Fruit fly (Drosophila melanogaster) whole organism, prepupa: Measurements from ENCODE around the gene CG8006.

ENCODE experiments used
- Blimp-1 ChIP-seq: fragments of 200-800 bp; sonication (Bioruptor generic); optimal IDR thresholded peaks from 3 replicates; lab custom pipeline; 2017; ENCODE audit warnings: missing biosample characterization, missing genetic modification characterization, mild to moderate bottlenecking, moderate library complexity, missing genetic modification reagents
- CG11294 ChIP-seq: fragments of 200-800 bp; sonication (Bioruptor generic); IDR thresholded peaks from 2 replicates; pipeline ENCODE4 v1.3.6; 2022; ENCODE audit warnings: missing biosample characterization, missing genetic modification characterization
- CG11762 ChIP-seq: fragments of 200-800 bp; sonication (Bioruptor generic); optimal IDR thresholded peaks from 3 replicates; lab custom pipeline; 2016; ENCODE audit warnings: missing biosample characterization, missing genetic modification characterization; ENCODE audit not compliant: insufficient read depth
- CG11902 ChIP-seq: fragments of 200-800 bp; sonication (Bioruptor generic); optimal IDR thresholded peaks from 3 replicates; lab custom pipeline; 2016; ENCODE audit warnings: missing biosample characterization, missing genetic modification characterization
- CG16779 ChIP-seq: fragments of 200-800 bp; sonication (Bioruptor generic); optimal IDR thresholded peaks from 3 replicates; lab custom pipeline; 2017; ENCODE audit warnings: missing biosample characterization, mild to moderate bottlenecking, missing genetic modification characterization
- CG3032 ChIP-seq: fragments of 200-800 bp; optimal IDR thresholded peaks from 2 replicates; lab custom pipeline; 2019; ENCODE audit warnings: missing biosample characterization, mild to moderate bottlenecking, missing genetic modification characterization, moderate library complexity
- CG31627 ChIP-seq: fragments of 200-800 bp; sonication (Bioruptor generic); optimal IDR thresholded peaks from 3 replicates; lab custom pipeline; 2016; ENCODE audit warnings: missing biosample characterization, missing genetic modification characterization
- CG32006 ChIP-seq: fragments of 200-800 bp; sonication (Bioruptor generic); optimal IDR thresholded peaks from 3 replicates; lab custom pipeline; 2017; ENCODE audit warnings: missing biosample characterization, mild to moderate bottlenecking, missing genetic modification characterization
- CG3919 ChIP-seq: fragments of 200-800 bp; sonication (Bioruptor generic); optimal IDR thresholded peaks from 3 replicates; lab custom pipeline; 2016; ENCODE audit warnings: missing biosample characterization, missing genetic modification characterization
- CG6163 ChIP-seq: fragments of 200-800 bp; sonication (Bioruptor generic); IDR thresholded peaks from 3 replicates; pipeline ENCODE4 v1.3.6; 2022; ENCODE audit warnings: missing biosample characterization, missing genetic modification characterization
- CG6792 ChIP-seq: fragments of 200-800 bp; sonication (Bioruptor generic); optimal IDR thresholded peaks from 3 replicates; lab custom pipeline; 2016; ENCODE audit warnings: missing biosample characterization, missing genetic modification characterization
- CG6808 ChIP-seq: fragments of 200-800 bp; sonication (Bioruptor generic); optimal IDR thresholded peaks from 3 replicates; lab custom pipeline; 2017; ENCODE audit warnings: missing biosample characterization, missing genetic modification characterization, mild to moderate bottlenecking, moderate library complexity, missing genetic modification reagents
- CG6854 ChIP-seq: fragments of 200-800 bp; sonication (Bioruptor generic); optimal IDR thresholded peaks from 2 replicates; lab custom pipeline; 2017; ENCODE audit warnings: missing biosample characterization, mild to moderate bottlenecking, missing genetic modification characterization
- CG7368 ChIP-seq: fragments of 200-800 bp; sonication (Bioruptor generic); optimal IDR thresholded peaks from 3 replicates; lab custom pipeline; 2016; ENCODE audit warnings: missing biosample characterization, missing genetic modification characterization
- CG8119 ChIP-seq: fragments of 200-800 bp; sonication (Bioruptor generic); IDR thresholded peaks from 3 replicates; pipeline ENCODE4 v1.3.6; 2022; ENCODE audit warnings: missing biosample characterization, missing genetic modification characterization
- CG8319 ChIP-seq: fragments of 200-800 bp; sonication (Bioruptor generic); optimal IDR thresholded peaks from 3 replicates; lab custom pipeline; 2016; ENCODE audit warnings: missing biosample characterization, missing genetic modification characterization
- CG8632 ChIP-seq: fragments of 200-800 bp; sonication (Bioruptor generic); optimal IDR thresholded peaks from 3 replicates; lab custom pipeline; 2016; ENCODE audit warnings: missing biosample characterization, missing genetic modification characterization
- Eip75B ChIP-seq: fragments of 200-800 bp; sonication (Bioruptor generic); optimal IDR thresholded peaks from 3 replicates; lab custom pipeline; 2016; ENCODE audit warnings: missing biosample characterization, missing genetic modification characterization
- Eip78C ChIP-seq: fragments of 200-800 bp; sonication (Bioruptor generic); peaks from one replicate; lab custom pipeline; 2016; ENCODE audit warnings: missing biosample characterization, missing genetic modification characterization
- Ets96B ChIP-seq: fragments of 200-800 bp; optimal IDR thresholded peaks from 2 replicates; lab custom pipeline; 2019; ENCODE audit warnings: missing biosample characterization, mild to moderate bottlenecking, missing genetic modification characterization, moderate library complexity
- Hr4 ChIP-seq: fragments of 200-800 bp; sonication (Bioruptor generic); optimal IDR thresholded peaks from 3 replicates; lab custom pipeline; 2016; ENCODE audit warnings: missing biosample characterization, missing genetic modification characterization
- Lpt ChIP-seq: fragments of 200-800 bp; sonication (Bioruptor generic); optimal IDR thresholded peaks from 3 replicates; lab custom pipeline; 2016; ENCODE audit warnings: missing biosample characterization, missing genetic modification characterization
- Met ChIP-seq: fragments of 200-800 bp; sonication (Bioruptor generic); optimal IDR thresholded peaks from 3 replicates; lab custom pipeline; 2016; ENCODE audit warnings: missing biosample characterization, missing genetic modification characterization
- OdsH ChIP-seq: fragments of 200-800 bp; sonication (Bioruptor generic); optimal IDR thresholded peaks from 3 replicates; lab custom pipeline; 2016; ENCODE audit warnings: missing biosample characterization, missing genetic modification characterization
- Sox102F ChIP-seq: fragments of 200-800 bp; sonication (Bioruptor generic); optimal IDR thresholded peaks from 2 replicates; lab custom pipeline; 2016; ENCODE audit warnings: missing biosample characterization, mild to moderate bottlenecking, missing genetic modification characterization
- Sox15 ChIP-seq: fragments of 200-800 bp; sonication (Bioruptor generic); optimal IDR thresholded peaks from 3 replicates; lab custom pipeline; 2016; ENCODE audit warnings: missing biosample characterization, missing genetic modification characterization
- achi ChIP-seq: fragments of 200-800 bp; sonication (Bioruptor generic); optimal IDR thresholded peaks from 3 replicates; lab custom pipeline; 2016; ENCODE audit warnings: missing biosample characterization, missing genetic modification characterization
- acj6 ChIP-seq: fragments of 200-800 bp; sonication (Bioruptor generic); optimal IDR thresholded peaks from 3 replicates; lab custom pipeline; 2016; ENCODE audit warnings: missing biosample characterization, missing genetic modification characterization
- dsx ChIP-seq: fragments of 200-800 bp; optimal IDR thresholded peaks from 3 replicates; lab custom pipeline; 2019; ENCODE audit warnings: missing biosample characterization, mild to moderate bottlenecking, missing genetic modification characterization, moderate library complexity; ENCODE audit not compliant: poor library complexity, severe bottlenecking
- eg ChIP-seq: fragments of 200-800 bp; sonication (Bioruptor generic); IDR thresholded peaks from 3 replicates; pipeline ENCODE4 v1.3.6; 2022; ENCODE audit warnings: missing biosample characterization, missing genetic modification characterization
- fd85E ChIP-seq: fragments of 200-800 bp; sonication (Bioruptor generic); optimal IDR thresholded peaks from 3 replicates; lab custom pipeline; 2016; ENCODE audit warnings: missing biosample characterization, missing genetic modification characterization
- fkh ChIP-seq: fragments of 200-800 bp; sonication (Bioruptor generic); optimal IDR thresholded peaks from 3 replicates; lab custom pipeline; 2017; ENCODE audit warnings: missing biosample characterization, mild to moderate bottlenecking, missing genetic modification characterization, moderate library complexity
- net ChIP-seq: fragments of 200-800 bp; sonication (Bioruptor generic); optimal IDR thresholded peaks from 3 replicates; lab custom pipeline; 2016; ENCODE audit warnings: missing biosample characterization, missing genetic modification characterization
- salr ChIP-seq, 2 experiments: fragments of 200-800 bp; sonication (Bioruptor generic); optimal IDR thresholded peaks; 3 replicates each; lab custom pipeline; 2016 to 2018; ENCODE audit warnings: missing biosample characterization in 2 of 2, missing genetic modification characterization in 2 of 2, mild to moderate bottlenecking in 1 of 2
- topi ChIP-seq: fragments of 200-800 bp; sonication (Bioruptor generic); optimal IDR thresholded peaks from 3 replicates; lab custom pipeline; 2016; ENCODE audit warnings: missing biosample characterization, missing genetic modification characterization

Gene CG8006

DNA sequence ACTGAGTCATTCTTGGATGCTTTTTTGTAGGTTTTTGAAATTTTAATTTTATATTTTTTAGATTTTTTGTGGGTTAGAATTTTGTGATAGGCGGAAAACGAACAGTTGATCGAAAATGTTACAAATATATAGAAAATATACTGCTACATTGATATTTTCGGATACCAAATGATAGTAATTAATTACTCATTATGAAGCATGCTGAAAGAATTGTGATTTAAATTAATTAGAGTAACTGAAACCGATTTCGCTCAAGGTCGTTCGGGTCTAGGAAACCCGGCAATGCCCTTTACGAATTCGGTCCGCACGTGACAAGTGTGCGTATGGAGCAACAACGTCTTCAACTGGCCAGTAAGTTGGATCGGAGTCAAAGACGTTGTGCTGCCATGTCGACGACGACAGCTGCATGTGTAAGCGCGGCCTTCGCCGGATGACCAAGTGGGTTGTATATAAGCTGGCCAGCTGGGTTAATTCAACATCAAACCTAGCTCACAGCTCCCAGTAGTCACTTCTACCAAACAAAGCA is 9.3 kb upstream of the CG8006 start, which contains the start of the genes CG7366 and CG13679:
CG7366 (minus strand) TSS at position 101 of the 526 bp plus-strand sequence.
CG13679 (plus strand) TSS at position 476 of the 526 bp plus-strand sequence.
- no peak for TF ChIP-seq Met (GFP tag; lab: Kevin White, UChicago)
- no peak for TF ChIP-seq salr (GFP tag; optimal IDR thresholded peaks at IDR 0.05; lab: Kevin White, UChicago)
- TF ChIP-seq Eip75B (GFP tag; lab: Kevin White, UChicago) = no peak

DNA sequence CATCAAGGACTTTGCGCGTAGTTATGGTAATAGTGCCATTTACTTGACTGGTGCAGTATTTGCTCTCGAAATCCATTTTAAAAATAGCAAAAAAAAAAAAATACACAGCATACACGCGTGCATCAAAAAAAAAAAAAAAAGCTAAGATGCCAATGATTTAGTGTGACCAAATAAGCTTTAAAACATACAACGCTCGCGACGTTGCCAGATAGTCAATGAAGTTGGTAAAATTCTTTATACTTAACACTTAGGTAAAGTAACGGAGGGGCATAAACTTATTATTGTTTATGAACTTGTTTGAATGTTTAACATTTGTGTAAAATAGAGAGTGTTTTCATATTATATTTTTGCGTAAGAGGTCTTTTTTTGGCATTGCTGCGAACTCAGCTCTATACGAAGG is 1.1 kb upstream of the CG8006 start, which contains the start of gene tut:
tut (minus strand) TSS at position 148 of the 400 bp plus-strand sequence.
- TF ChIP-seq CG7368 = no peak
- TF ChIP-seq Ets96B (tag; lab: Kevin White, UChicago) = no peak
- TF ChIP-seq Lpt (GFP tag; lab: Kevin White, UChicago) = no peak
- TF ChIP-seq CG8632 (GFP tag; lab: Kevin White, UChicago) = no peak
- no peak for TF ChIP-seq achi (GFP tag; lab: Kevin White, UChicago)

DNA sequence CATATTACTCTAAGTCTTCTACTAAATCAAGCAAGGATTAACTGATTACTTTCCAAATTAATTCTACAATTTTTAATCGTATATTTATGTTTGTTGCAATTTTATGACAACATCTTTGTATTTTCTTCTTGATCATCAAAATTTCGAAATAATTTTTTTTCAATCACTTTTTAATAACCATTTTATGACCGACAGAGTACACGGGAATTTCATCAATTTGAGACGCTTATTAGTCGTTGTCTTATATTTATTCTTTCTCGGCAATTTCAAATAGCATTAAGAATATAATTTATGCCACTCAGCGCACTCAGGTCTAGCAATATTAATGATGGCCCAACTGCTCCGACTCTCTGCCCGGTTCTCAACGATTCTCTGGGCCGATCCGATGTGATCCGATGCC is 3.3 kb downstream of the CG8006 start, which contains the start of gene CG8012:
CG8012 (plus strand) TSS at position 301 of the 400 bp plus-strand sequence.
- TF ChIP-seq fkh (GFP tag; lab: Kevin White, UChicago) = no peak
- no peak for TF ChIP-seq CG11902 (GFP tag; lab: Kevin White, UChicago)

DNA sequence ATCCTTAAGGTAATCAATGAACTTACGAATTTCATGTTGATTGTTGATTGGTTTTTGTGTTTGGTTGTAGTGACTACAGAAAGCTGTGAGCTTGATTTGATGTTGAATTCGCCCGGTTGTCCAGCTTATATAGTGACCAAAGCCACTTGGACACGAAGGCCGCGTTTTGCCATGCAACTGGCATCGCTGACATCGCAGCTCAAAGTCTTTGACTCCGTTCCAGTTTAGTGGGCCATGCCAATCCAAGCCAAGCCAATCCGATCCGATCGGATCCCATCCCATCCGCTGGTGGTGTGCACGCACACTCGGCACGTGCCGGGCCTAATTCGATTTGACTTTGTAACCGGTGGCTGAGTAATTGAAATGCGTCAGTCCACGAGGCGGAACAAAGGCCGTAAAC is 7.2 kb downstream of the CG8006 start, which contains the start of gene CG13674:
CG13674 (minus strand) TSS at position 101 of the 400 bp plus-strand sequence.
- no peak for TF ChIP-seq CG6854 (GFP tag; lab: Kevin White, UChicago)
- TF ChIP-seq Eip78C (GFP tag; lab: Kevin White, UChicago) = no peak
- TF ChIP-seq CG8319 (GFP tag; lab: Kevin White, UChicago) = no peak
- no peak for TF ChIP-seq dsx (GFP tag; lab: Kevin White, UChicago)
- no peak for TF ChIP-seq Sox102F (GFP tag; lab: Kevin White, UChicago)
- TF ChIP-seq CG16779 (tag; lab: Kevin White, UChicago) = no peak
- no peak for TF ChIP-seq Met (GFP tag; lab: Kevin White, UChicago)
- TF ChIP-seq salr (GFP tag; optimal IDR thresholded peaks at IDR 0.05; lab: Kevin White, UChicago) = no peak
- TF ChIP-seq Hr4 (GFP tag; lab: Kevin White, UChicago) = no peak

DNA sequence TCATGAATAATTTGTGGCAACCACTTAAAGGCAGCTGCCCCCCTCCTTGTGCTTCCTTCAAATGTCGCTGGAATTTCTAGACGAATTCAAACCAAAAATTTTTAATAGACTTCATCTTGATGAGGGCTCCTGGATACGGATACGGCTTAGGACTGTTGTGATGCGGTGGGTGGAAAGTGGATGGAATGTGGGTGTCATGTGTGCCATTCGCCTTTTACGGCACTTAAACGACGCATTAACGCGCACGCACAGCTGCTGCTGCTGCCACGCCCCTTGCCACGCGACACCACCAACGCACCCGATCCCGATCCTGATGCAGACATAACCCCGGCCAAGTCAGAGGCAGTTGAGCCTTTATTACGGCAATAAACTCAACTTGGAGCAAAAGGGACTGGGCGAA is 8.0 kb downstream of the CG8006 start:
- TF ChIP-seq Eip78C (GFP tag; lab: Kevin White, UChicago) (no peak), net (GFP tag; lab: Kevin White, UChicago) (no peak), CG8319 (GFP tag; lab: Kevin White, UChicago) (no peak), achi (GFP tag; lab: Kevin White, UChicago) (no peak), CG6808 (GFP tag; lab: Kevin White, UChicago) (no peak), CG11294 (GFP tag; lab: Robert Waterston, UW) (no peak), CG7368 (no peak), Sox15 (GFP tag; lab: Kevin White, UChicago) (no peak), CG16779 (tag; lab: Kevin White, UChicago) (no peak), CG32006 (no peak), CG8632 (GFP tag; lab: Kevin White, UChicago) (no peak), Eip75B (GFP tag; lab: Kevin White, UChicago) (no peak), topi (GFP tag; lab: Kevin White, UChicago) (no peak), fd85E (no peak), CG31627 (no peak), salr (GFP tag; optimal IDR thresholded peaks at IDR 0.05; lab: Kevin White, UChicago) (no peak), acj6 (GFP tag; lab: Kevin White, UChicago) (no peak)

DNA sequence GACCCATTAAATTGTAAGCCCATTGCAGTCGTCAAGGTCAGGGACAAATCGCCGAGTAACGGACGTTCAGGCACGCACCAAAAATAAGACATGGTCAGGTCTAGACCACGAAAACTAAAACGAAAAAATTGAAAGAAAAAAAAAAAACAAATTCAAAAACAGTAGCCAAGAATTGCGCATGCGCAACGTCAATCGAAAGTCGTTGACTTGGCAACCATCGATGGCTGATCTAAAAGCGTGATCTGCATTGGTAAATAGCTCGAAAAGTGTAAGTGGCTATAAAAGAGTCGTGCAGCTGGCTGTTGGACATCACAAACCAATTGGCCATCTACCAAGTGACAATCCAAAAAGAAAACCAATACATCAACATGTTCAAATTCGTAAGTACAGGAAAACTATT is 10.1 kb downstream of the CG8006 start, which contains the start of gene CG13678:
CG13678 (plus strand) TSS at position 307 of the 400 bp plus-strand sequence.
- no peak for TF ChIP-seq CG11762
- no peak for TF ChIP-seq CG32006
- TF ChIP-seq Ets96B (tag; lab: Kevin White, UChicago) = no peak
- TF ChIP-seq eg (GFP tag; lab: Robert Waterston, UW) = no peak
- no peak for TF ChIP-seq OdsH (GFP tag; lab: Kevin White, UChicago)
- TF ChIP-seq CG6792 = no peak
- TF ChIP-seq CG3032 (tag; lab: Kevin White, UChicago) = no peak
- TF ChIP-seq CG6163 = no peak
- TF ChIP-seq Eip78C (GFP tag; lab: Kevin White, UChicago) = no peak
- no peak for TF ChIP-seq net (GFP tag; lab: Kevin White, UChicago)
- no peak for TF ChIP-seq CG16779 (tag; lab: Kevin White, UChicago)
- TF ChIP-seq achi (GFP tag; lab: Kevin White, UChicago) = no peak
- no peak for TF ChIP-seq Blimp-1 (GFP tag; lab: Kevin White, UChicago)
- no peak for TF ChIP-seq Lpt (GFP tag; lab: Kevin White, UChicago)
- TF ChIP-seq fkh (GFP tag; lab: Kevin White, UChicago) = no peak
- no peak for TF ChIP-seq CG31627
- no peak for TF ChIP-seq CG3919 (GFP tag; lab: Kevin White, UChicago)
- TF ChIP-seq CG8119 (GFP tag; lab: Robert Waterston, UW) = no peak
- TF ChIP-seq, all 60 proteins: peak for 0
